Fruit fly (Drosophila melanogaster): ENCODE results near the gene RabGGTb.

RabGGTb gene

DNA sequence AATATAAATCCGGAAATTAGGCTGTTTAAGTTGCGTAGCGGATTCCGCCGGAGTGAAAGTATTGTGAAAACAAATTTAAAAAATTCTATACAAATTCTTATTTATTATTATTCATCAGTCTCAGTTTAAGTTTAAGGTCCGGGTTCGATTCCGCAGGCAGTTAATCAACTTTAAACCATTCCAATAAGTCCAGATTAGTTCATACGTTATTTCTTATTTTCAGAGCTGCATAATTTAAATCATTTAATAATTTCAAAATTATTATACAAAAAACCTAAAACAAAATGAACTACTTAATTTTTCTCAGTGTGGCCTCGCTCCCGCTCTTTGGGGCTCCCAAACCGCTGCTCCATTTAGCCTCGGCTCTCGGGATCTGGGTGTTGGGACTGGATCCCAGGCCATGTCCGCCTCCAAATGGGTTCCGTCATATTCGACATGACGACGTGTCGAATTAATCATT, 48.5 kb upstream of the RabGGTb start (continued):
- TF ChIP-seq CG4424 (GFP tag; optimal IDR thresholded peaks at IDR 0.05) (peak; percentile 91), CG34422 (GFP tag; IDR thresholded peaks at IDR 0.05) (peak; percentile 69; the same call in 2 of the 3 replicates), tx (GFP tag; optimal IDR thresholded peaks at IDR 0.05) (peak; percentile 17), Oli (tag; optimal IDR thresholded peaks at IDR 0.05) (peak; percentile 94), exex (tag; optimal IDR thresholded peaks at IDR 0.05) (peak; percentile 50), maf-S (GFP tag; optimal IDR thresholded peaks at IDR 0.05) (peak; percentile 41), bab2 (GFP tag; optimal IDR thresholded peaks at IDR 0.05) (peak; percentile 45), trem (tag; optimal IDR thresholded peaks at IDR 0.05) (peak; percentile 85), CG42726 (GFP tag; IDR thresholded peaks at IDR 0.05; ENCODE audit: partially characterized antibody) (no peak), gcm (GFP tag; optimal IDR thresholded peaks at IDR 0.05) (peak; percentile 89), CG17612 (GFP tag; IDR thresholded peaks at IDR 0.05) (peak; percentile 39; the same call in 1 of the 2 replicates), CG1024 (GFP tag; IDR thresholded peaks at IDR 0.05) (no peak), CG5245 (GFP tag; optimal IDR thresholded peaks at IDR 0.05) (peak; percentile 73), fu2 (GFP tag; optimal IDR thresholded peaks at IDR 0.05) (peak; percentile 25), CG11560 (tag; IDR thresholded peaks at IDR 0.05) (no peak), HLH54F (GFP tag; optimal IDR thresholded peaks at IDR 0.05) (peak; percentile 50), Nf-YB (GFP tag; optimal IDR thresholded peaks at IDR 0.05) (peak; percentile 78), tll (GFP tag; optimal IDR thresholded peaks at IDR 0.05) (no peak), hkb (optimal IDR thresholded peaks at IDR 0.05) (no peak), hkb (GFP tag; IDR thresholded peaks at IDR 0.05) (peak; percentile 86), CG30431 (GFP tag; optimal IDR thresholded peaks at IDR 0.05) (peak; percentile 77), CG17912 (GFP tag; optimal IDR thresholded peaks at IDR 0.05) (no peak), sr (GFP tag; IDR thresholded peaks at IDR 0.05) (no peak), CG17568 (GFP tag; optimal IDR thresholded peaks at IDR 0.05) (peak; percentile 83), CG10209 (GFP tag; optimal IDR thresholded peaks at IDR 0.05) (peak; percentile 89), CG13775 (GFP tag; optimal IDR thresholded peaks at IDR 0.05) (peak; percentile 92), CG6654 (GFP tag; optimal IDR thresholded peaks at IDR 0.05) (peak; percentile 72), Ets65A (GFP tag) (peak; percentile 76), CG3995 (GFP tag; optimal IDR thresholded peaks at IDR 0.05) (peak; percentile 33), HLH4C (GFP tag; IDR thresholded peaks at IDR 0.05; ENCODE audit: partially characterized antibody) (no peak), Aef1 (GFP tag; IDR thresholded peaks at IDR 0.05) (peak; percentile 56; the same call in 2 of the 3 replicates), CG3065 (GFP tag; optimal IDR thresholded peaks at IDR 0.05) (peak; percentile 17), NfI (GFP tag; optimal IDR thresholded peaks at IDR 0.05) (peak; percentile 82), Mad (GFP tag; optimal IDR thresholded peaks at IDR 0.05) (peak; percentile 71), CG4854 (GFP tag; optimal IDR thresholded peaks at IDR 0.05) (peak; percentile 76), ro (GFP tag; IDR thresholded peaks at IDR 0.05) (peak; percentile 24; the same call in 1 of the 2 replicates), her (GFP tag; optimal IDR thresholded peaks at IDR 0.05) (no peak), HLH3B (GFP tag; IDR thresholded peaks at IDR 0.05) (peak; percentile 74), vfl (GFP tag; optimal IDR thresholded peaks at IDR 0.05) (peak; percentile 59), CoRest (tag; optimal IDR thresholded peaks at IDR 0.05) (peak; percentile 96), CG3847 (GFP tag; IDR thresholded peaks at IDR 0.05) (peak; percentile 69), CG32532 (GFP tag; IDR thresholded peaks at IDR 0.05) (peak; percentile 65), CG17385 (GFP tag; optimal IDR thresholded peaks at IDR 0.05) (peak; percentile 88), CG7745 (tag; optimal IDR thresholded peaks at IDR 0.05) (no peak), CG9609 (GFP tag; optimal IDR thresholded peaks at IDR 0.05) (no peak), CG10654 (GFP tag; optimal IDR thresholded peaks at IDR 0.05) (peak; percentile 78), CG6854 (GFP tag; optimal IDR thresholded peaks at IDR 0.05) (peak; percentile 85), CG1529 (GFP tag; optimal IDR thresholded peaks at IDR 0.05) (peak; percentile 91), CG12155 (GFP tag; optimal IDR thresholded peaks at IDR 0.05) (peak; percentile 71), CG15269 (tag; optimal IDR thresholded peaks at IDR 0.05) (peak; percentile 88), Hey (tag; optimal IDR thresholded peaks at IDR 0.05) (no peak)

Measured in whole organism, embryonic.